Worm (Caenorhabditis elegans) whole organism, L4/young adult: ENCODE data around the gene W08F4.7.
"Not testable (repeated sequence)": the region's sequence is repeated elsewhere in the genome, so short reads cannot be mapped to it uniquely, and the experiment has no call there.

Experiments
- W03F9.2 ChIP-seq: fragments of 150-350 bp; optimal IDR thresholded peaks from 2 replicates; lab custom pipeline; 2014; ENCODE audit warnings: missing biosample characterization, missing genetic modification characterization
- dao-5 ChIP-seq: sonication (generic microtip); optimal IDR thresholded peaks from 2 replicates; lab custom pipeline; 2016; ENCODE audit warnings: missing genotype, missing genetic modification characterization, moderate library complexity, missing compliant biosample characterization
- him-1 ChIP-seq: sonication (generic microtip); optimal IDR thresholded peaks from 2 replicates; lab custom pipeline; 2016; ENCODE audit warnings: missing genotype, missing genetic modification reagents, missing genetic modification characterization, missing compliant biosample characterization

The W08F4.7 gene

DNA sequence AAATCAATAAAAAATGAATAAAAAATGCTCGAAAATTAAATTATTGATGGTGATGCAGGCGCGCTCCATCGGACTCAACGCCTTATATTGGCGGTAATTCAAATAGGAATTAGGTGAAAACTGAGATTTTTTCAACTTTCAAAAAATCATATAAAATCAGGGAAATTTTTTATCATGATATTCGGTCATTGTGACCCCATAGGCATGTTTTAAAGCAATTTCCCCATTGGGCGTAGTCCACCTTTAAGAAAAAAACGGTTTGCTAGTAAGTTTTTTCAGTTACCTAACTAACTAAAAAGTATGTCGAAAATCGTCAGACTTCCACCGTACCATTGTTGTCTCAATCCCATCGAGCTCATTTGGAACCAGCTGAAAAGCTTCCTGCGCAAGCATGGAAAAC lies 15.7 kb upstream of the W08F4.7 start, which contains the start of gene W08F4.1:
W08F4.1 (plus strand) TSS at position 301 of the 400 bp plus-strand sequence.
- TF ChIP-seq dao-5, him-1, W03F9.2 (tag; lab: Kevin White, UChicago): not testable (repeated sequence)

DNA sequence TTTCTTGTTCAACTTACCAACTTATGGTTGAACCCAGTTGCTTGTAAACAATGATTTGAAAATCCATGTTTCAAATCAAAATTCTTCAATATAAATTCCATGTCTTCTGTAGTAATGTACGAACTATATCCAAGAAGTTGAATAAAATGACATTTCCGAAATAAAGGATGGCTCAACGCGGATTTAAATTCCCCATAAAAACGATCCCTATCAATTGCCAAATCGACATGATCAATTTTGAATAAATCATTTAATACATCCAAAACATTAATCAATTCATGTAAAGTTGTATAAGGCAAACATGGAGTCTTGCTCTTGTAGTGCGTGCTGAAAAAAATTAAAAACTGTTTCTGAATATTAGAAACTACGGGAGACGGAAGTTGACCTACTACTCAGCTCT lies 13.6 kb upstream of the W08F4.7 start, which contains the start of gene W08F4.10:
W08F4.10 (minus strand) TSS at position 101 of the 400 bp plus-strand sequence.
- TF ChIP-seq W03F9.2 (tag; lab: Kevin White, UChicago) (no peak), him-1 (tag; lab: Kevin White, UChicago) (no peak), dao-5 (tag; lab: Kevin White, UChicago) (no peak)

DNA sequence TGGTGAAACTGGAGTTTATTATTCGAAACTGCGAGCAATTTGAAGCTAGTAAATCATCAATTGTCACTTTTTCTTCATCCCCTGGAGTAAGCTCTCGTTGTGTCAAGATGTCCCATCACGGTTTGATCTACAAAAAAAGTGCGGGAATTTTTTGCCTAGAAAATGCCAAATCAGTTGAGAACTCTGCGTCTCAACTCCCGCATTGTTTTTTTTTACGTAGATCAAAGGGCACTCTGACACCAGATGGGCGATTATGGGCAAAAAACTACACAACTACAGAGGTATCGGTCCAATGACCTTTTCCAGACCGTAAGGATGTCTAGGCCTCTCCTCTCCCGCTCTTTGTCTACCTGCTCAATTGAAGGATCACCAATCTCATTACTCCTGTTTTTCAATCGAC lies 10.0 kb upstream of the W08F4.7 start, which contains the start of gene fbxb-34:
fbxb-34 (plus strand) TSS at position 301 of the 400 bp plus-strand sequence.
- TF ChIP-seq W03F9.2 (tag; lab: Kevin White, UChicago) (no peak), him-1 (tag; lab: Kevin White, UChicago) (no peak), dao-5 (tag; lab: Kevin White, UChicago) (no peak)

DNA sequence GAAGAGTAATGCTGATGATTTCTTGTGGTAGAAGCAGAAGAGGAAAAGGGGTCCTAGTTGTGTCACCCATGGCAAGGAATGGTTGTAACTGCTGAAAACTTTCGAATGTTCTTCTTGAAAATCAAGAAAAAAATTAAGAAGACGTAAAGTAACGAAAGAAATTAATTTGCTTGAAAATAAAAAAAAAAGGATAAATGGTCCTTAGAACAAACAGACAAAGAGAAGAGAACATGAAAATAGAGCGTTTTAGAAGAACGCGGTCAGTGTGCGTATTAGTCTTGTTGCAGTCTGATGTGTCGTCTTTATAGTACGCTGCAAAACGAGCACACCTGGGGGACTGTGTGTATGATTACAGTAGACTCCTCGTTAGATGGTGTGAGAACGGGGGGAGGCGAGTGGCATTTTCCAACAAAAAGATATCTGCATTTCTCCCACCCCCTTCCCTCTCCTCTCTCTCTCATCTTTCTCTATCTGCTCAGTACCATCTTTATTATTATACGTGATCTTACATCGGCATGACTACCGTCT lies 6.9 kb upstream of the W08F4.7 start, which contains the start of the genes W08F4.12 and W08F4.13:
W08F4.12 (minus strand) TSS at position 101 of the 528 bp plus-strand sequence.
W08F4.13 (plus strand) TSS at position 478 of the 528 bp plus-strand sequence.
- TF ChIP-seq W03F9.2 (tag; lab: Kevin White, UChicago) (no peak), dao-5 (tag; lab: Kevin White, UChicago) (no peak), him-1 (tag; lab: Kevin White, UChicago) (no peak)

DNA sequence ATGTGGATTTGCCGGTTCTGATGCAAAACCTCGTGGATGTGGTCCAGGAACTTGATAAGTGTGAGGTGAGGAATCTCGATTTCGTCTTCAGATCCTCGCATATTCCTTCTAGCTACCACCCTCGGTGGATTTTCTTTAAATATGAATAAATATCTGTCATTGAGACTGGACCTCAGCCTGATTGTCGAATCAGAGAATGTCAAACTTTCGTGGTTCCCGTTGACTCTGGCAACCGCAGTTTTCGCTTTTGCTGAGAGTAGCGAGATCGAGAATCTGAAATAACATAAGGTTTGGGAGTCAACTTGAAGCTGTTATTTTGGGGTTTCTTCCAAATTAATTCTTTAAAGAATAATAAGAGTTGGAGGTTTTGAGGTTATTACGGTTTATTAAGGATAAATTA lies 5.1 kb upstream of the W08F4.7 start, which contains the start of gene fbxb-14:
fbxb-14 (minus strand) TSS at position 101 of the 400 bp plus-strand sequence.
- TF ChIP-seq him-1 (tag; lab: Kevin White, UChicago): no peak
- no peak for TF ChIP-seq dao-5 (tag; lab: Kevin White, UChicago)

DNA sequence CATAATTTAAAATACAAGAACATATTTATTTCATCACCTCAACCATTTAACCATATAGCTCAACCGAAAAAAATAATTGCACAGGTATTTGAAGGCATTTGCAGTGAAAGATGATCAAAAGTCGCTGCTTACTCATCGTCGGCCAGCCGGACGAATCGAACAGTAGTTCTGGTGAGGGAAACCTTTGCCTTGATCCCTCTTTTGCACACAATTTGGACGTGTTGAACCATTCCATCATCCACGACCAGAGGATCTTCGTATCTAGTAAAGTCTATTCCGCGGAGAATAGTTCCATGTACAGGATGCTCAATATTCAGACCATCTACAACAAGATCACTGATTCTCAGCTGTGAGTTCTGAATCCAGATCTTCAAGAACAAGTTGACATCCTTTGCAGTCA lies 4.5 kb upstream of the W08F4.7 start:
- TF ChIP-seq W03F9.2 (tag; lab: Kevin White, UChicago) (no peak), him-1 (tag; lab: Kevin White, UChicago) (no peak), dao-5 (tag; lab: Kevin White, UChicago) (no peak)

DNA sequence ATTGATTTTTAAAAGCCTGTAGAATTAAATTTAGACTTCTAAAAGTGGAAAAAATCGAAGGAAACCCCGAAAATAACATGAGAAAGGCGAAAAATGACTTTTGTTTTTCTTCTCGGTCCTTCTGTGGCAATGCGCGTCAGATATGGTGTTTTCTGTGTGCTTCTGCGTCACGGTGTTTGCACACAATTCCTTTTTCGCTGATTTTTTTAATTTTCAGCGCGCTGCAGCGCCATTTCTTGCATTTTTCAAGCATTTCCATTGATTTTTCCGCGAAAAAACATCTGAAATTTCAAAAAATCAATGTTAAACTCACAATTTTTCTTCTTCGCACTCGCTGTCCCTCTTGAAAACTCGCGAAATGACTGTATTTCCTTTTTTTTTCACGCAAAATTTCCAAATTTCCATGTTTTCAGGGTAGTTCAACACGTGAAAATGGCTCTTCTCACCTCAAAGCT lies 2.7 kb upstream of the W08F4.7 start, which contains the start of the genes cdc-37 and W08F4.3:
cdc-37 (minus strand) TSS at position 405 of the 455 bp plus-strand sequence.
W08F4.3 (plus strand) TSS at position 414 of the 455 bp plus-strand sequence.
- TF ChIP-seq dao-5 (tag; lab: Kevin White, UChicago) (no peak), him-1 (tag; lab: Kevin White, UChicago) (no peak), W03F9.2 (tag; lab: Kevin White, UChicago) (no peak)

DNA sequence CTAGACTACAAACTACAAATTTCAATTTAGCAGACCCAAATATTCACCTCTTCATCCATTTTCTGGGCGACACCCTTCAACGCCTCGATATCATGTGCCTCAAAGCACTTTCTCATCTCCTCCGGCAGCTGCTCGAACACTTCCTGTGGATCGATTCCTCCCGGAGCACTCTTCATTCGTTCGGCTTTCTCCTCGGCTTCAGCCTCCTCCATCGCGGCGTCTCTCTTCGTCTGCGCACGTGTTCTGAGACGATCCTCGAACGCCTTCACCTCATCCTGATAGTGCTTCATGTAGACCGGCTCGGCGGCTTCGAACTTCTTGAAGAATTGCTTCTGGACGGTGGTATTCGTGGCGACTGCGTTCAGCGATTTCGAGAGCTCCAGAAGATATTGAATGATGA lies 1.3 kb upstream of the W08F4.7 start:
- TF ChIP-seq him-1 (tag; lab: Kevin White, UChicago): no peak
- no peak for TF ChIP-seq W03F9.2 (tag; lab: Kevin White, UChicago)
- TF ChIP-seq dao-5 (tag; lab: Kevin White, UChicago): no peak

DNA sequence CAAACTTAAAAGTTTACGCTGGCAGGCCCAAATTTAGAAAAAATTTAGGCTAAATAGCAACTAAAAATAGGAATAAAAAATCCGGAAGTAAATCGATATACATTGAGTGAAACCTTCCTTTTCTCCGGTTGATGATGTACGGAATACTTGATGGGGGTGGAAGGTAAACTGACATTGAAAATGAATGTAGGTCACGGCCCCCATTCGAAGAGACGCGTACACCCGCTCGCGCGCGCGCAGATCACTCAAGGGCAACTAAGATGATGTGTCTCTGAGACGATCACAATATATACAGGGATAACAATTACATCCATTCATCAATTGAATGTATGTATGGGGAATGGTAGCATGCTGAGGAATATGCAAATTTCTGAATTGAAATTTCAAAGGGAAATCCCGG lies 3.5 kb downstream of the W08F4.7 start:
- no peak for TF ChIP-seq him-1 (tag; lab: Kevin White, UChicago)
- TF ChIP-seq dao-5 (tag; lab: Kevin White, UChicago): no peak

DNA sequence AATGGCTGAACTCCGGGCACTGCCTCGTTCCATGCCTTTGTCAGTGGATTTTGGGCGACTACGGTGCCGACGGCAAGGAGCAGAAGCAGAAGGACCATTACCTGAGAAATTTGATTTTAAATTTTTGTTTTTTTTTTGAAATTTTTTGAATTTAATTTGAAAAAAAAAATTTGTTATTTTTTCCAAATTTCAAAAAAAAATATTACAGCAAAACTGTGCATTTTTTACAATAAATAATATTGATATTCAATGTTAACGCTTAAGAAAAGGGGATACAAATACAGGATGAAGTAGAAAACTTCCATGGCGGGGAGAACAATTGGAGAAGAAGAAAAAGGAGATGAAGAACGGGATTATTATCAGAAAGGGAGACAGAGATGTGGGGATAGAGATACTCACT lies 5.5 kb downstream of the W08F4.7 start, which contains the start of gene mlt-8:
mlt-8 (minus strand) TSS at position 101 of the 400 bp plus-strand sequence.
- TF ChIP-seq dao-5 (tag; lab: Kevin White, UChicago) (no peak), him-1 (tag; lab: Kevin White, UChicago) (no peak), W03F9.2 (tag; lab: Kevin White, UChicago) (no peak)

DNA sequence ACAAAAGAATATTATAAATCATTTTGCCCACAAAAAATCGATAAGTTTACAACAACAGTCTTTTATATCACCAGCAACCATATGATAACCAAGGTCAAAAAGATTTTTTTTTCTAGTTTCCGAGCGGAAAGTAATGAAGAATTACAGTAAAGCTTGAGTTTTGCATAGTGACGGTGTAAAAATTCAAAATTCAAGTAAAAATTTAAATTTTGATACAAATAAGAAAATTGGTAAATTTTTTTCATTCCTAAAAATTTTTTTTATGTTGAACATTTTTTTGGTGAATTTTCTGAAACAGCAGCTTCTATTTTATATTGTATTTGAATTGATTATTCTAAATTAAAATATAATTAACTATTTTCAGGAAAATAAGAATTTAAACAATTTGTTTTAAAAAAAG lies 8.8 kb downstream of the W08F4.7 start, which contains the start of gene W08F4.5:
W08F4.5 (minus strand) TSS at position 101 of the 400 bp plus-strand sequence.
- TF ChIP-seq W03F9.2 (tag; lab: Kevin White, UChicago) (no peak), dao-5 (tag; lab: Kevin White, UChicago) (no peak)

DNA sequence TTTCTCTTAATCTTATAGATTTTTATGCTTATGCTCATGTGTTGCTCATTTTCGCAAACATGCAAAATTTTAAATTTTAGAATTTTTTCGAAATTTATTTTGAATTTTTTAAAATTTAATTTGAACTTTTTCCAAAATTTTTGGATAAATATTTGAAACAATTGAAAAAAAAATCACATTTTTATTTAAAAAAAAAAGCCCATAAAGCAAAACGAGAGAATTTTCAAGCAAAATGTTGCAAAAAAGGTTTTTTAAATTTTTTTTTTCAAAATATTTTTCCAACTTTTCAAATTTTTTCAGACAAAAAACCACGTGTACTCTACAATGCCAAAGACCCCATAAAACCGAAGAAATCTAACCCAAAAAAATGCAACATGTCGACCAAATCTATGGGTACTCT lies 21.3 kb downstream of the W08F4.7 start, which contains the start of the genes C09E8.1 and C09E8.6:
C09E8.1 (plus strand) TSS at position 301 of the 400 bp plus-strand sequence.
C09E8.6 (plus strand) TSS at position 313 of the 400 bp plus-strand sequence.
- TF ChIP-seq him-1 (tag; lab: Kevin White, UChicago): no peak
- TF ChIP-seq dao-5 (tag; lab: Kevin White, UChicago): no peak
- TF ChIP-seq W03F9.2 (tag; lab: Kevin White, UChicago): no peak

DNA sequence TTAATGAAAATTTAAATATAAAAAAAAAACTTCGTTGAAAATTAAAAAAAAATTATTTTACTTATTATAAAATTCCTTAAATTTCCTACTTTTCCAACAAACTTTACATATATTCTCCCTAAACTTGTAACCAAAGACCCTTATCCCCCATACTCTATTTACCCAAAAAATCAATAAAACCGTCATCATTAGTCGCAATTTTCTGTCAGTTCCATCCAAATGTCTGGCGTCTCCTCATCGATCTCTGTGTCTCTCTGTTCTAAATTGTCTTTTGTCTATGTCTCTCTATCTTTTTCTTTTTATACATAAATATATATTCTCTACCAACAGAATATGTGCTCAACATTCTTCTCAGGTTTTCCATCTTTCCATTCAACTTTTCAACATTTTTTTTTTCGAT lies 22.2 kb downstream of the W08F4.7 start:
- TF ChIP-seq W03F9.2 (tag; lab: Kevin White, UChicago) (no peak), him-1 (tag; lab: Kevin White, UChicago) (no peak), dao-5 (tag; lab: Kevin White, UChicago) (no peak)
